Worm (Caenorhabditis elegans) whole organism, mixed stage, embryonic: ENCODE data around the gene lin-3.

Experiments
- M03D4.4 ChIP-seq: sonication (generic microtip); optimal IDR thresholded peaks from 2 replicates; lab custom pipeline; 2017; ENCODE audit warnings: mild to moderate bottlenecking, missing genetic modification characterization, missing compliant biosample characterization
- bed-3 ChIP-seq: fragments of 200-800 bp; sonication (Bioruptor generic); optimal IDR thresholded peaks from 3 replicates; lab custom pipeline; 2018; ENCODE audit warnings: mild to moderate bottlenecking, missing genetic modification characterization, moderate library complexity, missing compliant biosample characterization
- blmp-1 ChIP-seq: fragments of 150-350 bp; optimal IDR thresholded peaks from 2 replicates; lab custom pipeline; 2014; ENCODE audit warnings: missing biosample characterization, missing genetic modification characterization
- ceh-39 ChIP-seq: fragments of 150-350 bp; optimal IDR thresholded peaks from 2 replicates; lab custom pipeline; 2014; ENCODE audit warnings: missing biosample characterization, missing genetic modification characterization
- ceh-43 ChIP-seq: fragments of 200-800 bp; sonication (Bioruptor generic); optimal IDR thresholded peaks from 2 replicates; lab custom pipeline; 2018; ENCODE audit warnings: mild to moderate bottlenecking, missing genetic modification characterization, moderate library complexity, missing compliant biosample characterization
- ceh-83 ChIP-seq: fragments of 200-800 bp; sonication (Bioruptor generic); optimal IDR thresholded peaks from 2 replicates; lab custom pipeline; 2018; ENCODE audit warnings: mild to moderate bottlenecking, missing genetic modification characterization, missing compliant biosample characterization
- ces-1 ChIP-seq: fragments of 150-350 bp; optimal IDR thresholded peaks from 2 replicates; lab custom pipeline; 2014; ENCODE audit warnings: missing biosample characterization, missing genetic modification reagents, missing genetic modification characterization
- cnd-1 ChIP-seq: fragments of 200-800 bp; sonication (Bioruptor generic); optimal IDR thresholded peaks from 2 replicates; lab custom pipeline; 2018; ENCODE audit warnings: mild to moderate bottlenecking, missing genetic modification characterization, missing compliant biosample characterization
- drap-1 ChIP-seq: fragments of 200-800 bp; sonication (Bioruptor generic); optimal IDR thresholded peaks from 3 replicates; lab custom pipeline; 2018; ENCODE audit warnings: mild to moderate bottlenecking, missing genetic modification characterization, missing compliant biosample characterization
- elt-1 ChIP-seq: sonication (generic microtip); optimal IDR thresholded peaks from 2 replicates; lab custom pipeline; 2017; ENCODE audit warnings: missing genetic modification characterization, mild to moderate bottlenecking, missing compliant biosample characterization, antibody characterized with exemption, moderate library complexity, borderline replicate concordance; ENCODE audit not compliant: insufficient read depth
- elt-3 ChIP-seq: fragments of 150-350 bp; optimal IDR thresholded peaks from 2 replicates; lab custom pipeline; 2014; ENCODE audit warnings: missing biosample characterization, missing genetic modification characterization
- flh-1 ChIP-seq: fragments of 200-800 bp; sonication (Bioruptor generic); optimal IDR thresholded peaks from 2 replicates; lab custom pipeline; 2018; ENCODE audit warnings: mild to moderate bottlenecking, missing genetic modification characterization, moderate library complexity, missing compliant biosample characterization
- ham-2 ChIP-seq: fragments of 200-800 bp; sonication (Bioruptor generic); optimal IDR thresholded peaks from 2 replicates; lab custom pipeline; 2018; ENCODE audit warnings: mild to moderate bottlenecking, missing genetic modification characterization, missing compliant biosample characterization
- hlh-1 ChIP-seq: fragments of 150-350 bp; optimal IDR thresholded peaks from 2 replicates; lab custom pipeline; 2014; ENCODE audit warnings: missing biosample characterization, missing genetic modification reagents, missing genetic modification characterization
- lin-13 ChIP-seq: fragments of 150-350 bp; optimal IDR thresholded peaks from 2 replicates; lab custom pipeline; 2014; ENCODE audit warnings: missing biosample characterization, missing genetic modification characterization
- lin-32 ChIP-seq: fragments of 200-800 bp; sonication (Bioruptor generic); optimal IDR thresholded peaks from 2 replicates; lab custom pipeline; 2018; ENCODE audit warnings: mild to moderate bottlenecking, missing genetic modification characterization, missing compliant biosample characterization
- lsy-2 ChIP-seq: fragments of 150-350 bp; optimal IDR thresholded peaks from 2 replicates; lab custom pipeline; 2014; ENCODE audit warnings: missing biosample characterization, missing genetic modification characterization
- mab-5 ChIP-seq: fragments of 150-350 bp; optimal IDR thresholded peaks from 2 replicates; lab custom pipeline; 2014; ENCODE audit warnings: missing biosample characterization, missing genetic modification characterization
- mep-1 ChIP-seq: fragments of 150-350 bp; optimal IDR thresholded peaks from 2 replicates; lab custom pipeline; 2017; ENCODE audit warnings: missing biosample characterization, missing genetic modification reagents, missing genetic modification characterization, inconsistent platforms
- mls-2 ChIP-seq: sonication (generic microtip); optimal IDR thresholded peaks from 2 replicates; lab custom pipeline; 2016; ENCODE audit warnings: mild to moderate bottlenecking, missing genetic modification characterization, moderate library complexity, missing compliant biosample characterization
- nhr-12 ChIP-seq: fragments of 150-350 bp; optimal IDR thresholded peaks from 2 replicates; lab custom pipeline; 2014; ENCODE audit warnings: missing biosample characterization, missing genetic modification characterization
- nhr-2 ChIP-seq: fragments of 150-350 bp; optimal IDR thresholded peaks from 2 replicates; lab custom pipeline; 2014; ENCODE audit warnings: missing biosample characterization, missing genetic modification characterization
- nhr-237 ChIP-seq: fragments of 150-350 bp; optimal IDR thresholded peaks from 2 replicates; lab custom pipeline; 2014; ENCODE audit warnings: missing biosample characterization, missing genetic modification characterization
- nhr-28 ChIP-seq: fragments of 150-350 bp; optimal IDR thresholded peaks from 2 replicates; lab custom pipeline; 2014; ENCODE audit warnings: missing biosample characterization, missing genetic modification characterization
- nhr-76 ChIP-seq: sonication (generic microtip); optimal IDR thresholded peaks from 2 replicates; lab custom pipeline; 2017; ENCODE audit warnings: missing biosample characterization, missing genetic modification characterization
- pha-4 ChIP-seq: fragments of 150-350 bp; optimal IDR thresholded peaks from 2 replicates; lab custom pipeline; 2018; ENCODE audit warnings: missing biosample characterization, missing genetic modification reagents, missing genetic modification characterization
- sem-2 ChIP-seq: fragments of 200-800 bp; sonication (Bioruptor generic); optimal IDR thresholded peaks from 2 replicates; lab custom pipeline; 2018; ENCODE audit warnings: mild to moderate bottlenecking, missing genetic modification characterization, missing compliant biosample characterization
- snpc-4 ChIP-seq: fragments of 150-350 bp; optimal IDR thresholded peaks from 2 replicates; lab custom pipeline; 2014; ENCODE audit warnings: missing biosample characterization, missing genetic modification characterization
- sptf-1 ChIP-seq: sonication (generic microtip); optimal IDR thresholded peaks from 2 replicates; lab custom pipeline; 2017; ENCODE audit warnings: mild to moderate bottlenecking, missing genetic modification characterization, moderate library complexity, missing compliant biosample characterization
- tbx-8 ChIP-seq: fragments of 200-800 bp; sonication (Bioruptor generic); optimal IDR thresholded peaks from 2 replicates; lab custom pipeline; 2018; ENCODE audit warnings: mild to moderate bottlenecking, missing genetic modification characterization, moderate library complexity, missing compliant biosample characterization
- unc-120 ChIP-seq: sonication (generic microtip); optimal IDR thresholded peaks from 2 replicates; lab custom pipeline; 2017; ENCODE audit warnings: missing genetic modification characterization, missing compliant biosample characterization; ENCODE audit not compliant: poor library complexity, severe bottlenecking
- unc-39 ChIP-seq: fragments of 150-350 bp; optimal IDR thresholded peaks from 2 replicates; lab custom pipeline; 2014; ENCODE audit warnings: missing biosample characterization, missing genetic modification characterization
- unc-62 ChIP-seq: fragments of 150-350 bp; optimal IDR thresholded peaks from 2 replicates; lab custom pipeline; 2014; ENCODE audit warnings: missing biosample characterization, missing genetic modification reagents, missing genetic modification characterization
- zip-8 ChIP-seq: fragments of 150-350 bp; optimal IDR thresholded peaks from 2 replicates; lab custom pipeline; 2014; ENCODE audit warnings: missing biosample characterization, missing genetic modification characterization
- ztf-11 ChIP-seq: fragments of 150-350 bp; optimal IDR thresholded peaks from 2 replicates; lab custom pipeline; 2014; ENCODE audit warnings: missing biosample characterization, missing genetic modification characterization

The lin-3 gene

ce11 chrIV:11021512-11022268 is 32.4 kb upstream of the lin-3 start, which contains the start of gene mogs-1:
TSS of gene mogs-1 (minus strand) at chrIV:11021928.
- TF ChIP-seq elt-1 (tag; lab: Kevin White, UChicago) = peak; percentile 47
- no peak for TF ChIP-seq flh-1 (GFP tag; lab: Kevin White, UChicago)

- TF ChIP-seq lsy-2 (tag; lab: Kevin White, UChicago) (no peak), nhr-28 (tag; lab: Kevin White, UChicago) (no peak), tbx-8 (GFP tag; lab: Kevin White, UChicago) (no peak), ceh-83 (GFP tag; lab: Kevin White, UChicago) (no peak), ces-1 (GFP tag; lab: Kevin White, UChicago) (no peak), sem-2 (GFP tag; lab: Kevin White, UChicago) (no peak), pha-4 (tag; lab: Kevin White, UChicago) (no peak), hlh-1 (tag; lab: Kevin White, UChicago) (no peak), elt-3 (tag; lab: Kevin White, UChicago) (no peak), ham-2 (GFP tag; lab: Kevin White, UChicago) (no peak), mep-1 (tag; lab: Kevin White, UChicago) (no peak), elt-1 (tag; lab: Kevin White, UChicago) (no peak), cnd-1 (tag; lab: Kevin White, UChicago) (no peak), nhr-76 (tag; lab: Kevin White, UChicago) (no peak), lin-32 (GFP tag; lab: Kevin White, UChicago) (no peak), zip-8 (tag; lab: Kevin White, UChicago) (no peak), snpc-4 (tag; lab: Kevin White, UChicago) (no peak)
Measured at ce11 chrIV:11022303-11022702, 31.8 kb upstream of the lin-3 start, which contains the start of gene alh-3. TSS of gene alh-3 (plus strand) at chrIV:11022603.

- TF ChIP-seq ztf-11 (tag; lab: Kevin White, UChicago) (peak; percentile 93), ceh-43 (GFP tag; lab: Kevin White, UChicago) (peak; percentile 96), mab-5 (peak; percentile 76), M03D4.4 (tag; lab: Kevin White, UChicago) (peak; percentile 99), sptf-1 (tag; lab: Kevin White, UChicago) (peak; percentile 99), drap-1 (GFP tag; lab: Kevin White, UChicago) (peak; percentile 99), tbx-8 (GFP tag; lab: Kevin White, UChicago) (peak; percentile 98), ham-2 (GFP tag; lab: Kevin White, UChicago) (peak; percentile 95), unc-39 (peak; percentile 88), pha-4 (tag; lab: Kevin White, UChicago) (peak; percentile 93), nhr-12 (tag; lab: Kevin White, UChicago) (peak; percentile 97), blmp-1 (tag; lab: Kevin White, UChicago) (no peak), ces-1 (GFP tag; lab: Kevin White, UChicago) (peak; percentile 58), nhr-237 (tag; lab: Kevin White, UChicago) (no peak), ceh-39 (tag; lab: Kevin White, UChicago) (peak; percentile 89), bed-3 (peak; percentile 95), mls-2 (tag; lab: Kevin White, UChicago) (peak; percentile 100), ceh-83 (GFP tag; lab: Kevin White, UChicago) (peak; percentile 100), elt-3 (tag; lab: Kevin White, UChicago) (peak; percentile 5), lin-13 (tag; lab: Kevin White, UChicago) (peak; percentile 91), lin-32 (GFP tag; lab: Kevin White, UChicago) (peak; percentile 98), hlh-1 (tag; lab: Kevin White, UChicago) (peak; percentile 79), elt-1 (tag; lab: Kevin White, UChicago) (peak; percentile 2), zip-8 (tag; lab: Kevin White, UChicago) (no peak), unc-120 (tag; lab: Kevin White, UChicago) (peak; percentile 99), nhr-2 (peak; percentile 87), mep-1 (tag; lab: Kevin White, UChicago) (peak; percentile 96), nhr-76 (tag; lab: Kevin White, UChicago) (peak; percentile 76), flh-1 (GFP tag; lab: Kevin White, UChicago) (peak; percentile 95), nhr-28 (tag; lab: Kevin White, UChicago) (peak; percentile 84), lsy-2 (tag; lab: Kevin White, UChicago) (peak; percentile 48), cnd-1 (tag; lab: Kevin White, UChicago) (peak; percentile 99), unc-62 (GFP tag; lab: Kevin White, UChicago) (peak; percentile 88), sem-2 (GFP tag; lab: Kevin White, UChicago) (peak; percentile 98), snpc-4 (tag; lab: Kevin White, UChicago) (no peak)
Measured at ce11 chrIV:11025941-11026340, 28.2 kb upstream of the lin-3 start.
